Worm (Caenorhabditis elegans) whole organism, young adult: ENCODE results near the gene M05D6.1.

Source experiments
- C06A6.2 ChIP-seq: fragments of 200-800 bp; sonication (Bioruptor generic); conservative IDR thresholded peaks from 2 replicates; pipeline ENCODE4 v1.3.6; 2022; ENCODE audit warnings: missing genetic modification characterization, missing compliant biosample characterization
- K12H6.12 ChIP-seq: fragments of 200-800 bp; sonication (Bioruptor generic); optimal IDR thresholded peaks from 2 replicates; lab custom pipeline; 2018; ENCODE audit warnings: mild to moderate bottlenecking, missing genetic modification characterization, missing compliant biosample characterization
- T07F8.4 ChIP-seq: sonication (generic microtip); optimal IDR thresholded peaks from 2 replicates; lab custom pipeline; 2016; ENCODE audit warnings: mild to moderate bottlenecking, missing genetic modification characterization, moderate library complexity, missing compliant biosample characterization
- bed-1 ChIP-seq: fragments of 200-800 bp; sonication (Bioruptor generic); IDR thresholded peaks from 2 replicates; pipeline ENCODE4 v1.3.6; 2022; ENCODE audit warnings: missing genetic modification reagents, missing genetic modification characterization, missing compliant biosample characterization
- egl-18 ChIP-seq: fragments of 200-800 bp; sonication (Bioruptor generic); IDR thresholded peaks from 2 replicates; pipeline ENCODE4 v1.3.6; 2022; ENCODE audit warnings: missing genetic modification reagents, missing genetic modification characterization, missing compliant biosample characterization
- ekl-4 ChIP-seq: fragments of 200-800 bp; sonication (Bioruptor generic); IDR thresholded peaks from 2 replicates; pipeline ENCODE4 v1.3.6; 2022; ENCODE audit warnings: missing genetic modification reagents, missing genetic modification characterization, missing compliant biosample characterization
- him-1 ChIP-seq: sonication (generic microtip); optimal IDR thresholded peaks from 2 replicates; lab custom pipeline; 2016; ENCODE audit warnings: missing genotype, missing genetic modification reagents, missing genetic modification characterization, missing compliant biosample characterization
- lag-1 ChIP-seq: fragments of 200-800 bp; sonication (Bioruptor generic); IDR thresholded peaks from 2 replicates; pipeline ENCODE4 v1.3.6; 2022; ENCODE audit warnings: missing genetic modification reagents, missing genetic modification characterization, missing compliant biosample characterization
- lin-40 ChIP-seq: sonication (generic microtip); optimal IDR thresholded peaks from 2 replicates; lab custom pipeline; 2016; ENCODE audit warnings: missing genetic modification characterization, mild to moderate bottlenecking, missing compliant biosample characterization, missing genotype, missing genetic modification reagents
- mcd-1 ChIP-seq: fragments of 200-800 bp; sonication (Bioruptor generic); IDR thresholded peaks from 2 replicates; pipeline ENCODE4 v1.3.6; 2022; ENCODE audit warnings: missing genetic modification reagents, missing genetic modification characterization, missing compliant biosample characterization
- repo-1 ChIP-seq: sonication (generic microtip); optimal IDR thresholded peaks from 2 replicates; lab custom pipeline; 2017; ENCODE audit warnings: mild to moderate bottlenecking, missing genetic modification characterization, missing compliant biosample characterization
- snpc-3.4 ChIP-seq: sonication (generic microtip); optimal IDR thresholded peaks from 2 replicates; lab custom pipeline; 2017; ENCODE audit warnings: missing genetic modification characterization, mild to moderate bottlenecking, missing compliant biosample characterization, antibody characterized with exemption, moderate library complexity, missing genotype, missing genetic modification reagents
- tlf-1 ChIP-seq: fragments of 200-800 bp; sonication (Bioruptor generic); optimal IDR thresholded peaks from 2 replicates; lab custom pipeline; 2018; ENCODE audit warnings: mild to moderate bottlenecking, missing genetic modification characterization, missing compliant biosample characterization
- unc-62 ChIP-seq: fragments of 150-350 bp; optimal IDR thresholded peaks from 2 replicates; lab custom pipeline; 2014; ENCODE audit warnings: missing biosample characterization, missing genetic modification reagents, missing genetic modification characterization

DNA sequence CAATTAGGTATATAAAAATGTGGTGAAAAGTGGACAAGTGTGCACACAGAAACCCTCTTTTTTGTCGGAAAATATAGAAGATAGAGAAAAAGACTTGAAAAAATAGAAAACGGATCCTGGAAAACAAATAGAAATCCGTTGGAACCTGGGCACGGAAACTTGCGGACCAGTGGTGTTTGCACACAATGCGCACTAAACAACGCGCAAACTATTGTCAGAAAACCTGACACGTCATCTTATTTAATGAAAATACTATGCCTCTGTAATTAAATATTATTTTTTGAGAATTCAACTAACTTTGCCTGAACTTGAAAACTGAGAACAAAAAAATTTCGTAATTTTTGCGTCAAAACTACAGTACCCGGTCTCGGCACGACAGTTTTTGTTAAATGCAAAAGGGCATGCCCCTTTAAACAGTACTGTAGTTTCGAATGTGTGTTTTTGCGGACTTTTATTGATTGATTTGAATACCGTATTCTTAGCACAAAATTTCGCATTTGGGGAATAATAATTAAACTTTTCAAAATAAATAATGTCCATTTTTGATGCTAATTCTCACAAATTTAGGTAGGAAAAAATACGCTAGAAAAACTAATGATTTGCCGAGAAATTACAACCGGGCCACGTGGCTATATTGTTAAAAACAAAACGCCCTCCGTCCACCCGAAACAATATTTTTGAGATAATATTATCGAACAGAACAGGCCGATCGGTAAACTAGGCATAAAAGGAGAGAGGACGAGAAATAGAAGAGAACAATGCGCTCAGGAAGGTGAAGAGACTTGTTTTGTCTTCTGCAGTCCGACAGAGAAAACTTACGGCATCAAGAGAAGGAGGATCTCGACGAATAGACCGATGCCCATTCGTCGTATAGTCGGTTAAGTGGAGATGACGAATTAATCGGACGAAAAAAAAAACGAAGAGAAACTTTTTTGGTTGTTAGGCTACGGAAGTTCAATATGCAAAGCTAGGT lies 46.0 kb downstream of the M05D6.1 start:
- TF ChIP-seq lag-1: no peak
- no peak for TF ChIP-seq K12H6.12 (tag; lab: Kevin White, UChicago)
- no peak for TF ChIP-seq egl-18 (GFP tag; lab: Robert Waterston, UW)
- no peak for TF ChIP-seq ekl-4
- TF ChIP-seq bed-1 (GFP tag; lab: Robert Waterston, UW): no peak
- no peak for TF ChIP-seq C06A6.2
- TF ChIP-seq snpc-3.4 (tag; lab: Kevin White, UChicago): peak; percentile 38
- no peak for TF ChIP-seq repo-1 (tag; lab: Kevin White, UChicago)
- TF ChIP-seq unc-62: no peak
- no peak for TF ChIP-seq lin-40 (tag; lab: Kevin White, UChicago)
- TF ChIP-seq T07F8.4 (tag; lab: Kevin White, UChicago): no peak
- TF ChIP-seq him-1 (tag; lab: Kevin White, UChicago): no peak
- no peak for TF ChIP-seq tlf-1 (GFP tag; lab: Kevin White, UChicago)
- no peak for TF ChIP-seq mcd-1 (GFP tag; lab: Robert Waterston, UW)
